Fruit fly (Drosophila melanogaster): ENCODE results near the gene Osi11.

DNA sequence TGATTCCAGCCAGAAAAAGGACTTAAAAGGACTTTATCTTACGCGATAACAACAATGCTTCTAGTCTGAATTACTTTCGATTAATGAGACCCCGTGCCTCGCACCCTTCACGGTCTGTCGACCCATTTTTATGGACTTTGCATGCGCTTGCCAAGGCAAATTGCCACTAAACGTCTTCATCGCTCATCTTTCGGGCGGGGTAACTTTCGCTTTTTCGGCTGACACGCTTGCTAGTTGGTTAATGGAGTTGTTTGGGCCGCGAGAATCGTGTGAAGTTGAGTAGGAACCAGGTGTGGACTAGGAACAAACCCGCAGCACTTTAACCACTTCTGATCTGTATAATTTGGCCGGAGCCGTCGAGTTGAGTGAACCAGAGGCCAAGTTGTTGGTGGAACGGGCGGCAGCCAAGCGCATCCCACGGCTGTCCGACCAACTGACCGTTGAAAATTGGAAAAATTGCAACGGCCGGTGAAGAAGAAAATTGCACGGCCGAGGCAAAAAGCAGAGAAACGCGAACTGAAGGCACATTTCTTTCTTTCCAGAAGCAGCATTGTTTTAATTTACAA is 41.5 kb downstream of the Osi11 start, which contains the start of gene Osi5:
- TF ChIP-seq Pif1B (GFP tag; optimal IDR thresholded peaks at IDR 0.05): no peak
- TF ChIP-seq CG9948 (tag; optimal IDR thresholded peaks at IDR 0.05): no peak
- no peak for TF ChIP-seq EcR (GFP tag; optimal IDR thresholded peaks at IDR 0.05)
- no peak for TF ChIP-seq gl (tag; optimal IDR thresholded peaks at IDR 0.05)
- TF ChIP-seq D1 (tag; optimal IDR thresholded peaks at IDR 0.05): no peak
- TF ChIP-seq Ets98B (GFP tag; IDR thresholded peaks at IDR 0.05): no peak
- no peak for TF ChIP-seq CG13204 (GFP tag; optimal IDR thresholded peaks at IDR 0.05)
- TF ChIP-seq CG8159 (tag; optimal IDR thresholded peaks at IDR 0.05): no peak
- no peak for TF ChIP-seq Snoo (tag; optimal IDR thresholded peaks at IDR 0.05)

Measured in whole organism, pupa.